Worm (Caenorhabditis elegans) whole organism, young adult: Measurements from ENCODE around the gene col-168.

ENCODE experiments used
- B0019.2 ChIP-seq: fragments of 200-800 bp; sonication (Bioruptor generic); conservative IDR thresholded peaks from 2 replicates; pipeline ENCODE4 v1.3.6; 2022; ENCODE audit warnings: missing genetic modification reagents, missing genetic modification characterization, missing compliant biosample characterization
- B0261.1 ChIP-seq: sonication (generic microtip); optimal IDR thresholded peaks from 2 replicates; lab custom pipeline; 2016; ENCODE audit warnings: mild to moderate bottlenecking, missing genetic modification characterization, moderate library complexity, missing compliant biosample characterization
- B0336.3 ChIP-seq: fragments of 200-800 bp; sonication (Bioruptor generic); IDR thresholded peaks from 2 replicates; pipeline ENCODE4 v1.3.6; 2022; ENCODE audit warnings: missing genetic modification characterization, missing compliant biosample characterization
- Y53G8AR.9 ChIP-seq: fragments of 200-800 bp; sonication (Bioruptor generic); conservative IDR thresholded peaks from 2 replicates; pipeline ENCODE4 v1.3.6; 2022; ENCODE audit warnings: missing genetic modification reagents, missing genetic modification characterization, missing compliant biosample characterization
- Y79H2A.3 ChIP-seq: fragments of 200-800 bp; sonication (Bioruptor generic); conservative IDR thresholded peaks from 2 replicates; pipeline ENCODE4 v1.3.6; 2022; ENCODE audit warnings: missing genetic modification reagents, missing genetic modification characterization, missing compliant biosample characterization
- akir-1 ChIP-seq: fragments of 200-800 bp; sonication (Bioruptor generic); optimal IDR thresholded peaks from 2 replicates; lab custom pipeline; 2018; ENCODE audit warnings: mild to moderate bottlenecking, missing genetic modification characterization, moderate library complexity, missing compliant biosample characterization
- ama-1 ChIP-seq, 3 experiments: fragments of 150-350 bp in 1 of 3; sonication (generic microtip) in 2 of 3; optimal IDR thresholded peaks; 2 replicates each; lab custom pipeline; 2014 to 2018; ENCODE audit warnings: missing biosample characterization in 2 of 3, missing genetic modification characterization in 2 of 3, missing genetic modification reagents in 2 of 3
- aptf-2 ChIP-seq: fragments of 200-800 bp; sonication (Bioruptor generic); conservative IDR thresholded peaks from 2 replicates; pipeline ENCODE4 v1.3.6; 2022; ENCODE audit warnings: missing genetic modification reagents, missing genetic modification characterization, missing compliant biosample characterization
- aptf-3 ChIP-seq: fragments of 200-800 bp; sonication (Bioruptor generic); IDR thresholded peaks from 2 replicates; pipeline ENCODE4 v1.3.6; 2022; ENCODE audit warnings: missing genetic modification characterization, missing compliant biosample characterization
- attf-5 ChIP-seq: fragments of 200-800 bp; sonication (Bioruptor generic); optimal IDR thresholded peaks from 2 replicates; lab custom pipeline; 2018; ENCODE audit warnings: mild to moderate bottlenecking, missing genetic modification characterization, missing compliant biosample characterization
- attf-6 ChIP-seq: fragments of 200-800 bp; sonication (Bioruptor generic); IDR thresholded peaks from 2 replicates; pipeline ENCODE4 v1.3.6; 2022; ENCODE audit warnings: missing genetic modification reagents, missing genetic modification characterization, missing compliant biosample characterization
- bed-1 ChIP-seq: fragments of 200-800 bp; sonication (Bioruptor generic); IDR thresholded peaks from 2 replicates; pipeline ENCODE4 v1.3.6; 2022; ENCODE audit warnings: missing genetic modification reagents, missing genetic modification characterization, missing compliant biosample characterization
- ccch-3 ChIP-seq: fragments of 200-800 bp; sonication (Bioruptor generic); optimal IDR thresholded peaks from 2 replicates; lab custom pipeline; 2018; ENCODE audit warnings: mild to moderate bottlenecking, missing genetic modification characterization, missing compliant biosample characterization
- cebp-1 ChIP-seq, 2 experiments: fragments of 200-800 bp in 1 of 2; sonication (Bioruptor generic) in 1 of 2; sonication (generic microtip) in 1 of 2; IDR thresholded peaks in 1 of 2; optimal IDR thresholded peaks in 1 of 2; 2 replicates each; pipeline versions ENCODE4 v1.3.6 to Lab custom; 2017 to 2022; ENCODE audit warnings: missing compliant biosample characterization in 2 of 2, missing genetic modification characterization in 2 of 2, mild to moderate bottlenecking in 1 of 2, missing genetic modification reagents in 1 of 2, moderate library complexity in 1 of 2
- ceh-100 ChIP-seq: fragments of 200-800 bp; sonication (Bioruptor generic); IDR thresholded peaks from 2 replicates; pipeline ENCODE4 v1.3.6; 2022; ENCODE audit warnings: missing genetic modification reagents, missing genetic modification characterization, missing compliant biosample characterization
- ceh-27 ChIP-seq: fragments of 200-800 bp; sonication (Bioruptor generic); optimal IDR thresholded peaks from 2 replicates; lab custom pipeline; 2018; ENCODE audit warnings: mild to moderate bottlenecking, missing genetic modification characterization, moderate library complexity, missing compliant biosample characterization
- dpff-1 ChIP-seq: sonication (generic microtip); optimal IDR thresholded peaks from 2 replicates; lab custom pipeline; 2017; ENCODE audit warnings: mild to moderate bottlenecking, missing genetic modification characterization, missing compliant biosample characterization
- dpl-1 ChIP-seq: fragments of 150-350 bp; optimal IDR thresholded peaks from 2 replicates; lab custom pipeline; 2014; ENCODE audit warnings: missing biosample characterization, missing genetic modification reagents, missing genetic modification characterization
- efl-1 ChIP-seq: fragments of 150-350 bp; optimal IDR thresholded peaks from 2 replicates; lab custom pipeline; 2014; ENCODE audit warnings: missing biosample characterization, missing genetic modification reagents, missing genetic modification characterization
- egl-18 ChIP-seq: fragments of 200-800 bp; sonication (Bioruptor generic); IDR thresholded peaks from 2 replicates; pipeline ENCODE4 v1.3.6; 2022; ENCODE audit warnings: missing genetic modification reagents, missing genetic modification characterization, missing compliant biosample characterization
- gei-17 ChIP-seq: fragments of 200-800 bp; sonication (Bioruptor generic); optimal IDR thresholded peaks from 2 replicates; lab custom pipeline; 2018; ENCODE audit warnings: mild to moderate bottlenecking, missing genetic modification characterization, missing compliant biosample characterization
- him-1 ChIP-seq: sonication (generic microtip); optimal IDR thresholded peaks from 2 replicates; lab custom pipeline; 2016; ENCODE audit warnings: missing genotype, missing genetic modification reagents, missing genetic modification characterization, missing compliant biosample characterization
- hlh-12 ChIP-seq: sonication (generic microtip); optimal IDR thresholded peaks from 2 replicates; lab custom pipeline; 2016; ENCODE audit warnings: missing genetic modification characterization, missing compliant biosample characterization
- hmg-1.2 ChIP-seq: fragments of 200-800 bp; sonication (Bioruptor generic); IDR thresholded peaks from 2 replicates; pipeline ENCODE4 v1.3.6; 2022; ENCODE audit warnings: missing genetic modification reagents, missing genetic modification characterization, missing compliant biosample characterization
- hmg-20 ChIP-seq: fragments of 200-800 bp; sonication (Bioruptor generic); IDR thresholded peaks from 2 replicates; pipeline ENCODE4 v1.3.6; 2022; ENCODE audit warnings: missing genetic modification reagents, missing genetic modification characterization, missing compliant biosample characterization
- lin-40 ChIP-seq: sonication (generic microtip); optimal IDR thresholded peaks from 2 replicates; lab custom pipeline; 2016; ENCODE audit warnings: missing genetic modification characterization, mild to moderate bottlenecking, missing compliant biosample characterization, missing genotype, missing genetic modification reagents
- lin-54 ChIP-seq: fragments of 200-800 bp; sonication (Bioruptor generic); optimal IDR thresholded peaks from 2 replicates; lab custom pipeline; 2018; ENCODE audit warnings: mild to moderate bottlenecking, missing genetic modification characterization, missing compliant biosample characterization
- lir-1 ChIP-seq: fragments of 200-800 bp; sonication (Bioruptor generic); conservative IDR thresholded peaks from 2 replicates; pipeline ENCODE4 v1.3.6; 2022; ENCODE audit warnings: missing genetic modification reagents, missing genetic modification characterization, missing compliant biosample characterization
- lsl-1 ChIP-seq: fragments of 200-800 bp; sonication (Bioruptor generic); optimal IDR thresholded peaks from 2 replicates; lab custom pipeline; 2018; ENCODE audit warnings: mild to moderate bottlenecking, missing genetic modification characterization, moderate library complexity, missing compliant biosample characterization
- madf-3 ChIP-seq: fragments of 200-800 bp; sonication (Bioruptor generic); IDR thresholded peaks from 2 replicates; pipeline ENCODE4 v1.3.6; 2022; ENCODE audit warnings: missing genetic modification reagents, missing genetic modification characterization, missing compliant biosample characterization
- mel-28 ChIP-seq: sonication (generic microtip); optimal IDR thresholded peaks from 2 replicates; lab custom pipeline; 2016; ENCODE audit warnings: borderline replicate concordance, mild to moderate bottlenecking, missing genetic modification characterization, missing compliant biosample characterization
- mes-4 ChIP-seq: sonication (generic microtip); optimal IDR thresholded peaks from 2 replicates; lab custom pipeline; 2016; ENCODE audit warnings: missing genotype, missing genetic modification characterization, missing compliant biosample characterization
- mxl-1 ChIP-seq: sonication (generic microtip); optimal IDR thresholded peaks from 2 replicates; lab custom pipeline; 2016; ENCODE audit warnings: missing genetic modification characterization, missing compliant biosample characterization
- nfyb-1 ChIP-seq: fragments of 200-800 bp; sonication (Bioruptor generic); IDR thresholded peaks from 2 replicates; pipeline ENCODE4 v1.3.6; 2022; ENCODE audit warnings: missing genetic modification reagents, missing genetic modification characterization, missing compliant biosample characterization
- nhr-27 ChIP-seq: fragments of 200-800 bp; sonication (Bioruptor generic); optimal IDR thresholded peaks from 2 replicates; lab custom pipeline; 2018; ENCODE audit warnings: mild to moderate bottlenecking, missing genetic modification characterization, moderate library complexity, missing compliant biosample characterization
- nhr-80 ChIP-seq: sonication (generic microtip); optimal IDR thresholded peaks from 2 replicates; lab custom pipeline; 2016; ENCODE audit warnings: missing genetic modification characterization, missing compliant biosample characterization
- pbrm-1 ChIP-seq: fragments of 200-800 bp; sonication (Bioruptor generic); IDR thresholded peaks from 2 replicates; pipeline ENCODE4 v1.3.6; 2022; ENCODE audit warnings: missing genetic modification reagents, missing genetic modification characterization, missing compliant biosample characterization
- pha-4 ChIP-seq: fragments of 150-350 bp; sonication (generic microtip); optimal IDR thresholded peaks from 2 replicates; lab custom pipeline; 2014; ENCODE audit warnings: missing biosample characterization, missing genetic modification reagents, missing genetic modification characterization
- repo-1 ChIP-seq: sonication (generic microtip); optimal IDR thresholded peaks from 2 replicates; lab custom pipeline; 2017; ENCODE audit warnings: mild to moderate bottlenecking, missing genetic modification characterization, missing compliant biosample characterization
- rpc-1 ChIP-seq, 2 experiments: fragments of 150-350 bp in 1 of 2; sonication (generic microtip) in 1 of 2; optimal IDR thresholded peaks; 2 replicates each; lab custom pipeline; 2014 to 2018; ENCODE audit warnings: missing biosample characterization in 1 of 2, missing genetic modification characterization in 1 of 2, missing genetic modification reagents in 1 of 2, missing genotype in 1 of 2
- sdz-38 ChIP-seq: sonication (generic microtip); optimal IDR thresholded peaks from 2 replicates; lab custom pipeline; 2016; ENCODE audit warnings: missing genotype, missing genetic modification characterization, missing compliant biosample characterization
- snpc-1.1 ChIP-seq: sonication (generic microtip); optimal IDR thresholded peaks from 2 replicates; lab custom pipeline; 2017; ENCODE audit warnings: missing genetic modification characterization, mild to moderate bottlenecking, missing compliant biosample characterization, antibody characterized with exemption, moderate library complexity, missing genotype, missing genetic modification reagents; ENCODE audit not compliant: insufficient read depth
- tbp1 ChIP-seq: fragments of 200-800 bp; sonication (Bioruptor generic); optimal IDR thresholded peaks from 2 replicates; lab custom pipeline; 2018; ENCODE audit warnings: mild to moderate bottlenecking, missing genetic modification characterization, missing compliant biosample characterization
- unc-130 ChIP-seq: sonication (generic microtip); optimal IDR thresholded peaks from 2 replicates; lab custom pipeline; 2016; ENCODE audit warnings: missing genetic modification reagents, missing genetic modification characterization, missing compliant biosample characterization
- ztf-18 ChIP-seq: sonication (generic microtip); optimal IDR thresholded peaks from 2 replicates; lab custom pipeline; 2016; ENCODE audit warnings: missing genotype, mild to moderate bottlenecking, missing genetic modification characterization, missing compliant biosample characterization
- ztf-22 ChIP-seq: fragments of 200-800 bp; sonication (Bioruptor generic); optimal IDR thresholded peaks from 2 replicates; lab custom pipeline; 2018; ENCODE audit warnings: mild to moderate bottlenecking, missing genetic modification characterization, moderate library complexity, missing compliant biosample characterization
- ztf-6 ChIP-seq: fragments of 200-800 bp; sonication (Bioruptor generic); IDR thresholded peaks from 2 replicates; pipeline ENCODE4 v1.3.6; 2022; ENCODE audit warnings: missing genetic modification reagents, missing genetic modification characterization, missing compliant biosample characterization

col-168 gene

DNA sequence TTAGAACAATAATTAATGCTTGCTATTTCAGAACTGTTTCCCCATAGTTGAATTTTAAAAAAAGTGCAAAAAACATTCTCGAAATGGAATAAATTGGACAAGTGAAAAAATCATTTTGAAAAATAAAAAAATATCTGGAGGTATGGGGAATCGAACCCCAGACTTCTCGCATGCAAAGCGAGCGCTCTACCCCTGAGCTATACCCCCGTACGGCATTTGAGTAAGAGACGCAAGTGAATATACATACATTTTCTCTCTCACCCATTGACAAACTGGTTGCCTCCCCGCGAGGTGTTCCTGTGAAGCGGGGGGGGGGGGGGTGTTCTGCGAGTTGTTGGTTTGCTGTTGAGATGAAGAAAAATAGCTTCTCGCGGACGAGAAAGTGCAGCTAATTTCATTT is 34.0 kb upstream of the col-168 start (continued):
- TF ChIP-seq sdz-38 (tag; lab: Kevin White, UChicago) (no peak), B0019.2 (GFP tag; lab: Robert Waterston, UW) (0 out of 2 replicates have a peak, but pooled peaks have one; percentile 30), egl-18 (GFP tag; lab: Robert Waterston, UW) (peak; percentile 84), ceh-100 (peak; percentile 73), ztf-22 (peak; percentile 64), lin-40 (peak; percentile 82), Y53G8AR.9 (GFP tag; lab: Robert Waterston, UW) (peak; percentile 60; the same call in 1 of the 2 replicates), lsl-1 (GFP tag; lab: Kevin White, UChicago) (peak; percentile 22), akir-1 (GFP tag; lab: Kevin White, UChicago) (peak; percentile 4), repo-1 (peak; percentile 79), cebp-1 (GFP tag; IDR thresholded peaks at IDR 0.05; lab: Robert Waterston, UW) (peak; percentile 54; the same call in 1 of the 2 replicates), cebp-1 (tag; optimal IDR thresholded peaks at IDR 0.05; lab: Kevin White, UChicago) (peak; percentile 79), ztf-6 (GFP tag; lab: Robert Waterston, UW) (0 out of 2 replicates have a peak, but pooled peaks have one; percentile 59), aptf-3 (GFP tag; lab: Robert Waterston, UW) (0 out of 2 replicates have a peak, but pooled peaks have one; percentile 44), lin-54 (peak; percentile 72), rpc-1 (optimal IDR thresholded peaks at IDR 0.05; lab: Kevin White, UChicago) (peak; percentile 96), rpc-1 (tag; optimal IDR thresholded peaks at IDR 0.05; lab: Kevin White, UChicago) (peak; percentile 96), mel-28 (tag; lab: Kevin White, UChicago) (peak; percentile 42), B0336.3 (peak; percentile 75), unc-130 (GFP tag; lab: Kevin White, UChicago) (peak; percentile 67), hlh-12 (tag; lab: Kevin White, UChicago) (peak; percentile 89), dpff-1 (tag; lab: Kevin White, UChicago) (peak; percentile 34), Y79H2A.3 (GFP tag; lab: Robert Waterston, UW) (no peak), mxl-1 (tag; lab: Kevin White, UChicago) (peak; percentile 89), gei-17 (GFP tag; lab: Kevin White, UChicago) (peak; percentile 79), snpc-1.1 (peak; percentile 72), nfyb-1 (GFP tag; lab: Robert Waterston, UW) (peak; percentile 92), efl-1 (no peak), hmg-20 (peak; percentile 88), attf-5 (GFP tag; lab: Kevin White, UChicago) (peak; percentile 74), aptf-2 (GFP tag; lab: Robert Waterston, UW) (no peak), ceh-27 (GFP tag; lab: Kevin White, UChicago) (peak; percentile 81), pbrm-1 (peak; percentile 89), nhr-80 (tag; lab: Kevin White, UChicago) (peak; percentile 14), ccch-3 (GFP tag; lab: Kevin White, UChicago) (peak; percentile 66), bed-1 (GFP tag; lab: Robert Waterston, UW) (peak; percentile 93), hmg-1.2 (peak; percentile 84), him-1 (tag; lab: Kevin White, UChicago) (peak; percentile 96), ama-1 (optimal IDR thresholded peaks at IDR 0.05; lab: Kevin White, UChicago) (no peak), ama-1 (GFP tag; optimal IDR thresholded peaks at IDR 0.05; lab: Kevin White, UChicago) (peak; percentile 83 to 87), tbp1 (GFP tag; lab: Kevin White, UChicago) (peak; percentile 92), mes-4 (tag; lab: Kevin White, UChicago) (peak; percentile 75), nhr-27 (no peak), attf-6 (GFP tag; lab: Robert Waterston, UW) (peak; percentile 53; the same call in 1 of the 2 replicates), lir-1 (GFP tag; lab: Robert Waterston, UW) (peak; percentile 55; the same call in 1 of the 2 replicates), pha-4 (no peak), B0261.1 (peak; percentile 90), ztf-18 (tag; lab: Kevin White, UChicago) (peak; percentile 72), dpl-1 (GFP tag; lab: Kevin White, UChicago) (no peak), madf-3 (GFP tag; lab: Robert Waterston, UW) (peak; percentile 86; the same call in 1 of the 2 replicates)
